Worm (Caenorhabditis elegans): ENCODE measurements around the gene C09B9.7.
"Not testable (repeated sequence)": the region's sequence is repeated elsewhere in the genome, so short reads cannot be mapped to it uniquely, and the experiment has no call there.

Gene C09B9.7

ce11 chrIV:5078846-5079245, 18.0 kb upstream of the C09B9.7 start (continued):
- TF ChIP-seq ztf-4 (tag; optimal IDR thresholded peaks at IDR 0.05) (no peak), mab-5 (tag; optimal IDR thresholded peaks at IDR 0.05) (no peak), nhr-23 (tag; optimal IDR thresholded peaks at IDR 0.05) (no peak)

ce11 chrIV:5077918-5078317, 17.0 kb upstream of the C09B9.7 start:
- TF ChIP-seq blmp-1 (tag; optimal IDR thresholded peaks at IDR 0.05; ENCODE audit: insufficient read depth) (no peak), fos-1 (tag; optimal IDR thresholded peaks at IDR 0.05) (peak; percentile 52), sem-4 (tag; optimal IDR thresholded peaks at IDR 0.05) (no peak), aly-2 (tag; optimal IDR thresholded peaks at IDR 0.05) (no peak), mbf-1 (tag; optimal IDR thresholded peaks at IDR 0.05) (no peak), nhr-10 (tag; optimal IDR thresholded peaks at IDR 0.05) (no peak), nhr-129 (tag; optimal IDR thresholded peaks at IDR 0.05) (peak; percentile 23)

- no peak for TF ChIP-seq nhr-10 (tag; optimal IDR thresholded peaks at IDR 0.05)
- TF ChIP-seq sma-9 (GFP tag; optimal IDR thresholded peaks at IDR 0.05): no peak
- no peak for TF ChIP-seq sma-9 (tag; optimal IDR thresholded peaks at IDR 0.05)
- TF ChIP-seq nhr-11 (tag; optimal IDR thresholded peaks at IDR 0.05): no peak
- TF ChIP-seq blmp-1 (tag; optimal IDR thresholded peaks at IDR 0.05; ENCODE audit: insufficient read depth): no peak
Measured at ce11 chrIV:5076607-5077006, 15.7 kb upstream of the C09B9.7 start.

ce11 chrIV:5073836-5074235, 13.0 kb upstream of the C09B9.7 start:
- no peak for TF ChIP-seq nhr-237 (tag; optimal IDR thresholded peaks at IDR 0.05)
- no peak for TF ChIP-seq unc-55 (GFP tag; optimal IDR thresholded peaks at IDR 0.05)
- no peak for TF ChIP-seq nhr-10 (tag; optimal IDR thresholded peaks at IDR 0.05)
- TF ChIP-seq lin-39 (tag; optimal IDR thresholded peaks at IDR 0.05): no peak
- no peak for TF ChIP-seq skn-1 (tag; optimal IDR thresholded peaks at IDR 0.05)
- no peak for TF ChIP-seq nhr-11 (tag; optimal IDR thresholded peaks at IDR 0.05)
- no peak for TF ChIP-seq peb-1 (tag; optimal IDR thresholded peaks at IDR 0.05)
- TF ChIP-seq unc-62 (GFP tag; optimal IDR thresholded peaks at IDR 0.05): no peak
- TF ChIP-seq ZK546.5 (tag; optimal IDR thresholded peaks at IDR 0.05): no peak
- no peak for TF ChIP-seq R02D3.7 (tag; optimal IDR thresholded peaks at IDR 0.05)
- no peak for TF ChIP-seq elt-1 (tag; optimal IDR thresholded peaks at IDR 0.05)
- TF ChIP-seq dmd-4 (tag; optimal IDR thresholded peaks at IDR 0.05): no peak
- no peak for TF ChIP-seq ceh-16 (tag; optimal IDR thresholded peaks at IDR 0.05)
- no peak for TF ChIP-seq lsy-2 (tag; optimal IDR thresholded peaks at IDR 0.05)
- no peak for TF ChIP-seq aly-2 (tag; optimal IDR thresholded peaks at IDR 0.05)
- TF ChIP-seq egl-27 (tag; optimal IDR thresholded peaks at IDR 0.05): no peak
- no peak for TF ChIP-seq F13H6.1 (tag; optimal IDR thresholded peaks at IDR 0.05)
- TF ChIP-seq nhr-25 (tag; optimal IDR thresholded peaks at IDR 0.05): no peak
- no peak for TF ChIP-seq gmeb-1 (tag; optimal IDR thresholded peaks at IDR 0.05)

- TF ChIP-seq blmp-1 (tag; optimal IDR thresholded peaks at IDR 0.05; ENCODE audit: insufficient read depth); nhr-6 (tag; optimal IDR thresholded peaks at IDR 0.05); mab-5 (tag; optimal IDR thresholded peaks at IDR 0.05): not testable (repeated sequence)
Measured at ce11 chrIV:5070593-5070992, 9.7 kb upstream of the C09B9.7 start, which contains the start of gene C02B10.6. TSS of gene C02B10.6 (plus strand) at chrIV:5070893.

- not testable (repeated sequence) for TF ChIP-seq R02D3.7, lin-39, alr-1 (tag; optimal IDR thresholded peaks at IDR 0.05)
Measured at ce11 chrIV:5068541-5068940, 7.7 kb upstream of the C09B9.7 start, which contains the start of the genes R13H9.6 and rmd-6. TSS of gene R13H9.6 (minus strand) at chrIV:5068641. TSS of gene rmd-6 (plus strand) at chrIV:5068845.

- not testable (repeated sequence) for TF ChIP-seq C34F6.9 (tag; optimal IDR thresholded peaks at IDR 0.05); ztf-1 (GFP tag; conservative IDR thresholded peaks at IDR 0.05); Y55F3AM.14 (GFP tag; optimal IDR thresholded peaks at IDR 0.05)
Measured at ce11 chrIV:5066887-5067286, 6.0 kb upstream of the C09B9.7 start, which contains the start of gene ttbk-2.2. TSS of gene ttbk-2.2 (minus strand) at chrIV:5066987.

Measured in whole organism, L2 larva.